Fruit fly (Drosophila melanogaster): ENCODE results near the gene CG32694.

dm6 chrX:10029730-10030129, 40.2 kb downstream of the CG32694 start:
- TF ChIP-seq CG6854 (GFP tag; optimal IDR thresholded peaks at IDR 0.05), result no peak
- no peak for TF ChIP-seq Ssrp (tag; optimal IDR thresholded peaks at IDR 0.05)
- TF ChIP-seq sob (GFP tag; IDR thresholded peaks at IDR 0.05), result no peak
- no peak for TF ChIP-seq CTCF (GFP tag; optimal IDR thresholded peaks at IDR 0.05)
- no peak for TF ChIP-seq twi (tag; optimal IDR thresholded peaks at IDR 0.05)
- TF ChIP-seq tll (GFP tag; optimal IDR thresholded peaks at IDR 0.05), result no peak
- no peak for TF ChIP-seq Sox102F (GFP tag; optimal IDR thresholded peaks at IDR 0.05)
- no peak for TF ChIP-seq mld (GFP tag; IDR thresholded peaks at IDR 0.05; ENCODE audit: partially characterized antibody)
